Fruit fly (Drosophila melanogaster) S2 (cell line): Measurements from ENCODE around the gene lectin-37Db.
A peak's percentile ranks its signal among the peaks of the same experiment; 100 is the strongest.

Experiments
- CG8478 ChIP-seq: fragments of >200 bp; optimal IDR thresholded peaks from 2 replicates; lab custom pipeline; 2018
- CTCF ChIP-seq, 2 experiments: fragments of >200 bp; optimal IDR thresholded peaks; 2 replicates each; lab custom pipeline; 2018

lectin-37Db gene

dm6 chr2L:19418017-19418416, 858 bp upstream of the lectin-37Db start, which contains the start of gene lectin-37Da:
Gene lectin-37Da (plus strand): TSS chr2L:19418317.
- no peak for TF ChIP-seq CTCF (optimal IDR thresholded peaks at IDR 0.05; lab: Kevin White, UChicago)
- no peak for TF ChIP-seq CG8478

dm6 chr2L:19421573-19421972, 2.7 kb downstream of the lectin-37Db start:
- TF ChIP-seq CTCF (optimal IDR thresholded peaks at IDR 0.05; lab: Kevin White, UChicago): no peak
- TF ChIP-seq CG8478: no peak

- TF ChIP-seq CG8478 (no peak), CTCF (optimal IDR thresholded peaks at IDR 0.05; lab: Kevin White, UChicago) (no peak)
Observed at dm6 chr2L:19422642-19423041, 3.8 kb downstream of the lectin-37Db start.

dm6 chr2L:19423467-19424122, 4.7 kb downstream of the lectin-37Db start, which contains the start of the genes Alp12 and CG13085:
Gene Alp12 (plus strand): TSS chr2L:19424050.
Gene CG13085 (plus strand): TSS chr2L:19424050.
- TF ChIP-seq CG8478 (no peak), CTCF (optimal IDR thresholded peaks at IDR 0.05; lab: Kevin White, UChicago) (no peak)

dm6 chr2L:19424307-19424902, 5.5 kb downstream of the lectin-37Db start:
- TF ChIP-seq CG8478 (no peak), CTCF (optimal IDR thresholded peaks at IDR 0.05; lab: Kevin White, UChicago) (no peak)

dm6 chr2L:19425105-19425504, 6.2 kb downstream of the lectin-37Db start:
- no peak for TF ChIP-seq CG8478
- peak in 1 of 2 experiments; percentile 2 for TF ChIP-seq CTCF (optimal IDR thresholded peaks at IDR 0.05; lab: Kevin White, UChicago)

dm6 chr2L:19425765-19426329, 7.0 kb downstream of the lectin-37Db start:
- TF ChIP-seq CTCF (optimal IDR thresholded peaks at IDR 0.05; lab: Kevin White, UChicago): peak; percentile 90 to 98
- no peak for TF ChIP-seq CG8478

- peak in 1 of 2 experiments; percentile 40 for TF ChIP-seq CTCF (optimal IDR thresholded peaks at IDR 0.05; lab: Kevin White, UChicago)
- TF ChIP-seq CG8478: no peak
Observed at dm6 chr2L:19426330-19426781, 7.5 kb downstream of the lectin-37Db start, which contains the start of gene Pax. Gene Pax (minus strand): TSS chr2L:19426596.

- TF ChIP-seq CG8478 (no peak), CTCF (optimal IDR thresholded peaks at IDR 0.05; lab: Kevin White, UChicago) (no peak)
Observed at dm6 chr2L:19429731-19430130, 10.9 kb downstream of the lectin-37Db start.

dm6 chr2L:19430343-19430742, 11.5 kb downstream of the lectin-37Db start, which contains the start of gene RtcB:
Gene RtcB (plus strand): TSS chr2L:19430643.
- TF ChIP-seq CG8478: no peak
- peak; percentile 30 to 37 for TF ChIP-seq CTCF (optimal IDR thresholded peaks at IDR 0.05; lab: Kevin White, UChicago)

- no peak for TF ChIP-seq CTCF (optimal IDR thresholded peaks at IDR 0.05; lab: Kevin White, UChicago)
- TF ChIP-seq CG8478: no peak
Observed at dm6 chr2L:19432424-19433015, 13.6 kb downstream of the lectin-37Db start, which contains the start of gene Rab9. Gene Rab9 (plus strand): TSS chr2L:19432574.

- TF ChIP-seq CTCF (optimal IDR thresholded peaks at IDR 0.05; lab: Kevin White, UChicago): no peak
Observed at dm6 chr2L:19433292-19433691, 14.4 kb downstream of the lectin-37Db start.

dm6 chr2L:19434260-19434659, 15.4 kb downstream of the lectin-37Db start:
- TF ChIP-seq CTCF (optimal IDR thresholded peaks at IDR 0.05; lab: Kevin White, UChicago) (no peak), CG8478 (no peak)

dm6 chr2L:19438685-19439597, 20.1 kb downstream of the lectin-37Db start:
- no peak for TF ChIP-seq CTCF (optimal IDR thresholded peaks at IDR 0.05; lab: Kevin White, UChicago)
- no peak for TF ChIP-seq CG8478
